Worm (Caenorhabditis elegans): ENCODE measurements around the gene szy-4.

Gene szy-4

ce11 chrII:6202910-6203309 is 4.4 kb downstream of the szy-4 start, which contains the start of gene C30B5.17:
Gene C30B5.17, minus strand, starts transcription at chrII:6203010.
- no peak for TF ChIP-seq tbx-11 (GFP tag; IDR thresholded peaks at IDR 0.05)
- no peak for TF ChIP-seq sea-1 (GFP tag; conservative IDR thresholded peaks at IDR 0.05)
- no peak for TF ChIP-seq aly-1 (tag; optimal IDR thresholded peaks at IDR 0.05)
- TF ChIP-seq tra-4 (tag; optimal IDR thresholded peaks at IDR 0.05): no peak
- no peak for TF ChIP-seq flt-1 (GFP tag; IDR thresholded peaks at IDR 0.05)
- TF ChIP-seq F13C5.2 (tag; optimal IDR thresholded peaks at IDR 0.05): no peak
- no peak for TF ChIP-seq tbx-37 (GFP tag; conservative IDR thresholded peaks at IDR 0.05)

- no peak for TF ChIP-seq sea-1 (GFP tag; conservative IDR thresholded peaks at IDR 0.05)
- TF ChIP-seq tbx-11 (GFP tag; IDR thresholded peaks at IDR 0.05): no peak
- TF ChIP-seq ceh-13 (GFP tag; optimal IDR thresholded peaks at IDR 0.05): no peak
- no peak for TF ChIP-seq B0310.2 (tag; optimal IDR thresholded peaks at IDR 0.05)
- TF ChIP-seq flt-1 (GFP tag; IDR thresholded peaks at IDR 0.05): no peak
- no peak for TF ChIP-seq ceh-36 (tag; optimal IDR thresholded peaks at IDR 0.05)
- TF ChIP-seq hmbx-1 (tag; optimal IDR thresholded peaks at IDR 0.05): no peak
- no peak for TF ChIP-seq scrt-1 (GFP tag; IDR thresholded peaks at IDR 0.05)
Measured at ce11 chrII:6207252-6207651, 8.8 kb downstream of the szy-4 start.

ce11 chrII:6208116-6208515 is 9.6 kb downstream of the szy-4 start, which contains the start of gene daf-37:
Gene daf-37, minus strand, starts transcription at chrII:6208216.
- TF ChIP-seq ceh-36 (tag; optimal IDR thresholded peaks at IDR 0.05) (no peak), flt-1 (GFP tag; IDR thresholded peaks at IDR 0.05) (no peak), tbx-37 (GFP tag; conservative IDR thresholded peaks at IDR 0.05) (no peak), sea-1 (GFP tag; conservative IDR thresholded peaks at IDR 0.05) (no peak), hnd-1 (tag; optimal IDR thresholded peaks at IDR 0.05) (no peak), tbx-11 (GFP tag; IDR thresholded peaks at IDR 0.05) (no peak), ets-7 (tag; optimal IDR thresholded peaks at IDR 0.05) (no peak), pes-1 (GFP tag; IDR thresholded peaks at IDR 0.05) (no peak), ama-1 (optimal IDR thresholded peaks at IDR 0.05) (no peak), tra-4 (tag; optimal IDR thresholded peaks at IDR 0.05) (no peak), aly-1 (tag; optimal IDR thresholded peaks at IDR 0.05) (no peak), B0310.2 (tag; optimal IDR thresholded peaks at IDR 0.05) (no peak), scrt-1 (GFP tag; IDR thresholded peaks at IDR 0.05) (no peak), hmbx-1 (tag; optimal IDR thresholded peaks at IDR 0.05) (no peak), ceh-13 (GFP tag; optimal IDR thresholded peaks at IDR 0.05) (no peak)

ce11 chrII:6219346-6219745 is 20.9 kb downstream of the szy-4 start, which contains the start of gene mks-2:
Gene mks-2, minus strand, starts transcription at chrII:6219446.
- no peak for TF ChIP-seq ama-1 (optimal IDR thresholded peaks at IDR 0.05)
- TF ChIP-seq sea-1 (GFP tag; conservative IDR thresholded peaks at IDR 0.05): no peak
- no peak for TF ChIP-seq hnd-1 (tag; optimal IDR thresholded peaks at IDR 0.05)
- TF ChIP-seq aly-1 (tag; optimal IDR thresholded peaks at IDR 0.05): no peak
- no peak for TF ChIP-seq hmbx-1 (tag; optimal IDR thresholded peaks at IDR 0.05)
- TF ChIP-seq hmg-4 (GFP tag; optimal IDR thresholded peaks at IDR 0.05): no peak
- no peak for TF ChIP-seq B0310.2 (tag; optimal IDR thresholded peaks at IDR 0.05)
- no peak for TF ChIP-seq ceh-36 (tag; optimal IDR thresholded peaks at IDR 0.05)
- no peak for TF ChIP-seq tbx-11 (GFP tag; IDR thresholded peaks at IDR 0.05)
- TF ChIP-seq ets-7 (tag; optimal IDR thresholded peaks at IDR 0.05): no peak
- TF ChIP-seq flt-1 (GFP tag; IDR thresholded peaks at IDR 0.05): no peak
- TF ChIP-seq scrt-1 (GFP tag; IDR thresholded peaks at IDR 0.05): no peak
- TF ChIP-seq pes-1 (GFP tag; IDR thresholded peaks at IDR 0.05): no peak
- no peak for TF ChIP-seq tra-4 (tag; optimal IDR thresholded peaks at IDR 0.05)
- no peak for TF ChIP-seq ceh-13 (GFP tag; optimal IDR thresholded peaks at IDR 0.05)
- no peak for TF ChIP-seq F13C5.2 (tag; optimal IDR thresholded peaks at IDR 0.05)
- TF ChIP-seq tbx-37 (GFP tag; conservative IDR thresholded peaks at IDR 0.05): no peak

- TF ChIP-seq B0310.2 (tag; optimal IDR thresholded peaks at IDR 0.05) (no peak), ceh-13 (GFP tag; optimal IDR thresholded peaks at IDR 0.05) (no peak), hnd-1 (tag; optimal IDR thresholded peaks at IDR 0.05) (no peak), ceh-36 (tag; optimal IDR thresholded peaks at IDR 0.05) (no peak), hmbx-1 (tag; optimal IDR thresholded peaks at IDR 0.05) (no peak), tra-4 (tag; optimal IDR thresholded peaks at IDR 0.05) (no peak), aly-1 (tag; optimal IDR thresholded peaks at IDR 0.05) (no peak), pes-1 (GFP tag; IDR thresholded peaks at IDR 0.05) (no peak), sea-1 (GFP tag; conservative IDR thresholded peaks at IDR 0.05) (no peak)
Measured at ce11 chrII:6221470-6221869, 23.0 kb downstream of the szy-4 start.

ce11 chrII:6222558-6222957 is 24.1 kb downstream of the szy-4 start, which contains the start of gene C30B5.6:
Gene C30B5.6, minus strand, starts transcription at chrII:6222658.
- TF ChIP-seq tbx-11 (GFP tag; IDR thresholded peaks at IDR 0.05) (no peak), aly-1 (tag; optimal IDR thresholded peaks at IDR 0.05) (no peak), ceh-36 (tag; optimal IDR thresholded peaks at IDR 0.05) (no peak), ceh-13 (GFP tag; optimal IDR thresholded peaks at IDR 0.05) (no peak), ama-1 (optimal IDR thresholded peaks at IDR 0.05) (no peak), scrt-1 (GFP tag; IDR thresholded peaks at IDR 0.05) (no peak), hmg-4 (GFP tag; optimal IDR thresholded peaks at IDR 0.05) (no peak), hmbx-1 (tag; optimal IDR thresholded peaks at IDR 0.05) (no peak), B0310.2 (tag; optimal IDR thresholded peaks at IDR 0.05) (no peak), flt-1 (GFP tag; IDR thresholded peaks at IDR 0.05) (no peak), pes-1 (GFP tag; IDR thresholded peaks at IDR 0.05) (no peak), ets-7 (tag; optimal IDR thresholded peaks at IDR 0.05) (no peak), tbx-37 (GFP tag; conservative IDR thresholded peaks at IDR 0.05) (no peak), tra-4 (tag; optimal IDR thresholded peaks at IDR 0.05) (no peak), hnd-1 (tag; optimal IDR thresholded peaks at IDR 0.05) (no peak), sea-1 (GFP tag; conservative IDR thresholded peaks at IDR 0.05) (no peak), F13C5.2 (tag; optimal IDR thresholded peaks at IDR 0.05) (no peak)

ce11 chrII:6223755-6224154 is 25.3 kb downstream of the szy-4 start:
- no peak for TF ChIP-seq hmbx-1 (tag; optimal IDR thresholded peaks at IDR 0.05)
- no peak for TF ChIP-seq B0310.2 (tag; optimal IDR thresholded peaks at IDR 0.05)
- TF ChIP-seq flt-1 (GFP tag; IDR thresholded peaks at IDR 0.05): no peak
- TF ChIP-seq scrt-1 (GFP tag; IDR thresholded peaks at IDR 0.05): no peak

- TF ChIP-seq tbx-37 (GFP tag; conservative IDR thresholded peaks at IDR 0.05) (no peak), scrt-1 (GFP tag; IDR thresholded peaks at IDR 0.05) (no peak), tbx-11 (GFP tag; IDR thresholded peaks at IDR 0.05) (no peak), aly-1 (tag; optimal IDR thresholded peaks at IDR 0.05) (no peak), flt-1 (GFP tag; IDR thresholded peaks at IDR 0.05) (no peak)
Measured at ce11 chrII:6226995-6227394, 28.5 kb downstream of the szy-4 start, which contains the start of gene srsy-2. Gene srsy-2, minus strand, starts transcription at chrII:6227095.

All from whole organism, early embryonic.